Worm (Caenorhabditis elegans) whole organism, young adult: ENCODE data around the gene pro-2.

Experiments
- hsf-1 ChIP-seq: fragments of 200-800 bp; sonication (Bioruptor generic); IDR thresholded peaks from 2 replicates; pipeline ENCODE4 v1.3.6; 2022; ENCODE audit warnings: missing genetic modification reagents, missing genetic modification characterization, missing compliant biosample characterization
- unc-130 ChIP-seq: sonication (generic microtip); optimal IDR thresholded peaks from 2 replicates; lab custom pipeline; 2016; ENCODE audit warnings: missing genetic modification reagents, missing genetic modification characterization, missing compliant biosample characterization
- unc-62 ChIP-seq: fragments of 150-350 bp; optimal IDR thresholded peaks from 2 replicates; lab custom pipeline; 2014; ENCODE audit warnings: missing biosample characterization, missing genetic modification reagents, missing genetic modification characterization

DNA sequence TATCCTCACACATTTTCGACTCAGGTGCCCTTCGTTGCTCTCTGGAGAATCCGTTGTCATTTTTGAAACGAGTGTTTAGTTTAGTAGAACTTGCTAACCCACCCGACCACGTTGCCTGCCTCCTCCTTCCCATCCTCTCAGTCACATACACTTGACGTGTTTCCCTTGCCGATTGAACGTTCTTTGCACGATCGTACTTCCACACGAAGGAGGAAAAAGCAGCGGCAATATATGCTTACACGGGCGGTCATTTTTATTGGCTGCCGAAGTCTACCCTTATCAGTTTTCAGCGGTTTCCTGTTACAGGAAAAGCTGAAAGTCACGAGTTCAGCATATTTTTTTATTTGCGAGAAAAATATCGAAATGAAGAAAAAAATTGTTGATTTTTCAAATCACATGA is 44.9 kb upstream of the pro-2 start:
- no peak for TF ChIP-seq hsf-1 (GFP tag; lab: Robert Waterston, UW)
- TF ChIP-seq unc-62 (GFP tag; lab: Kevin White, UChicago), result no peak
- TF ChIP-seq unc-130 (GFP tag; lab: Kevin White, UChicago), result no peak
